Worm (Caenorhabditis elegans): Measurements from ENCODE around the gene C15C7.4.

C15C7.4 gene

ce11 chrX:3145265-3145664, at the start of gene C15C7.4:
TSS of gene C15C7.4 (plus strand) at chrX:3145565.
- no peak for TF ChIP-seq hmg-20 (GFP tag; IDR thresholded peaks at IDR 0.05)
- no peak for TF ChIP-seq lin-35 (GFP tag; optimal IDR thresholded peaks at IDR 0.05)
- TF ChIP-seq aptf-3 (GFP tag; IDR thresholded peaks at IDR 0.05): no peak
- TF ChIP-seq unc-130 (GFP tag; optimal IDR thresholded peaks at IDR 0.05): no peak
- no peak for TF ChIP-seq atf-7 (tag; optimal IDR thresholded peaks at IDR 0.05)
- TF ChIP-seq mes-4 (tag; optimal IDR thresholded peaks at IDR 0.05): no peak
- TF ChIP-seq T26A5.8 (tag; optimal IDR thresholded peaks at IDR 0.05): no peak
- no peak for TF ChIP-seq ceh-27 (GFP tag; optimal IDR thresholded peaks at IDR 0.05)
- TF ChIP-seq sptf-2 (GFP tag; optimal IDR thresholded peaks at IDR 0.05): no peak
- TF ChIP-seq hlh-26 (GFP tag; conservative IDR thresholded peaks at IDR 0.05): no peak
- no peak for TF ChIP-seq F57A8.1 (GFP tag; optimal IDR thresholded peaks at IDR 0.05)
- no peak for TF ChIP-seq lir-1 (GFP tag; conservative IDR thresholded peaks at IDR 0.05)
- TF ChIP-seq ceh-40 (GFP tag; IDR thresholded peaks at IDR 0.05): no peak
- TF ChIP-seq tlf-1 (GFP tag; optimal IDR thresholded peaks at IDR 0.05): no peak
- no peak for TF ChIP-seq sdz-38 (tag; optimal IDR thresholded peaks at IDR 0.05)
- TF ChIP-seq Y53G8AR.9 (GFP tag; conservative IDR thresholded peaks at IDR 0.05): no peak
- TF ChIP-seq snpc-1.1 (tag; optimal IDR thresholded peaks at IDR 0.05; ENCODE audit: insufficient read depth): no peak
- TF ChIP-seq dpff-1 (tag; optimal IDR thresholded peaks at IDR 0.05): no peak

ce11 chrX:3099832-3100231, 45.5 kb upstream of the C15C7.4 start, which contains the start of gene sec-3:
TSS of gene sec-3 (minus strand) at chrX:3099852.
- TF ChIP-seq pbrm-1 (GFP tag; IDR thresholded peaks at IDR 0.05) (peak; percentile 81), hmg-1.2 (GFP tag; IDR thresholded peaks at IDR 0.05) (peak; percentile 90), cebp-2 (GFP tag; IDR thresholded peaks at IDR 0.05) (no peak), dox-1 (GFP tag; IDR thresholded peaks at IDR 0.05) (peak; percentile 86), B0336.3 (GFP tag; IDR thresholded peaks at IDR 0.05) (peak; percentile 58), zfh-2 (GFP tag; conservative IDR thresholded peaks at IDR 0.05) (0 out of 2 replicates have a peak, but pooled peaks have one; percentile 34), sea-2 (GFP tag; IDR thresholded peaks at IDR 0.05) (no peak), lin-40 (tag; optimal IDR thresholded peaks at IDR 0.05) (peak; percentile 88), attf-5 (GFP tag; optimal IDR thresholded peaks at IDR 0.05) (peak; percentile 84), ceh-27 (GFP tag; optimal IDR thresholded peaks at IDR 0.05) (peak; percentile 21), xnd-1 (tag; optimal IDR thresholded peaks at IDR 0.05) (no peak), ztf-18 (tag; optimal IDR thresholded peaks at IDR 0.05) (peak; percentile 98), ztf-26 (tag; optimal IDR thresholded peaks at IDR 0.05) (peak; percentile 36), mes-4 (tag; optimal IDR thresholded peaks at IDR 0.05) (no peak), K11D2.4 (GFP tag; IDR thresholded peaks at IDR 0.05) (peak; percentile 77; the same call in 1 of the 2 replicates), lir-1 (GFP tag; conservative IDR thresholded peaks at IDR 0.05) (peak; percentile 22; the same call in 1 of the 2 replicates), let-526 (GFP tag; IDR thresholded peaks at IDR 0.05) (0 out of 2 replicates have a peak, but pooled peaks have one; percentile 12), repo-1 (tag; optimal IDR thresholded peaks at IDR 0.05) (peak; percentile 85), snpc-1.3 (tag; optimal IDR thresholded peaks at IDR 0.05; ENCODE audit: insufficient read depth) (no peak), ceh-79 (tag; optimal IDR thresholded peaks at IDR 0.05) (no peak), F23B12.7 (tag; optimal IDR thresholded peaks at IDR 0.05; ENCODE audit: insufficient read depth) (peak; percentile 76), pha-4 (tag; optimal IDR thresholded peaks at IDR 0.05) (peak; percentile 69), gei-17 (GFP tag; optimal IDR thresholded peaks at IDR 0.05) (peak; percentile 51), ztf-22 (GFP tag; optimal IDR thresholded peaks at IDR 0.05) (peak; percentile 3), tbp1 (GFP tag; optimal IDR thresholded peaks at IDR 0.05) (peak; percentile 52), nfyb-1 (GFP tag; IDR thresholded peaks at IDR 0.05) (peak; percentile 59; the same call in 1 of the 2 replicates), ZK185.1 (tag; optimal IDR thresholded peaks at IDR 0.05; ENCODE audit: poor library complexity, severe bottlenecking) (peak; percentile 74), dpl-1 (GFP tag; optimal IDR thresholded peaks at IDR 0.05) (peak; percentile 14), unc-130 (GFP tag; optimal IDR thresholded peaks at IDR 0.05) (no peak), snpc-4 (GFP tag; optimal IDR thresholded peaks at IDR 0.05) (no peak), snpc-4 (tag; optimal IDR thresholded peaks at IDR 0.05) (peak in 3 of 4 experiments; percentile 47 to 72 (median 65)), K12H6.12 (tag; optimal IDR thresholded peaks at IDR 0.05) (peak; percentile 79), cebp-1 (GFP tag; IDR thresholded peaks at IDR 0.05) (no peak), cebp-1 (tag; optimal IDR thresholded peaks at IDR 0.05) (peak; percentile 83)
